Worm (Caenorhabditis elegans) whole organism, midembryonic: ENCODE data around the gene rnst-2.

Experiments
- flt-1 ChIP-seq: fragments of 200-800 bp; sonication (Bioruptor generic); IDR thresholded peaks from 2 replicates; pipeline ENCODE4 v1.3.6; 2022; ENCODE audit warnings: missing genetic modification characterization, missing compliant biosample characterization
- tab-1 ChIP-seq: fragments of 200-800 bp; sonication (Bioruptor generic); IDR thresholded peaks from 2 replicates; pipeline ENCODE4 v1.3.6; 2022; ENCODE audit warnings: missing genetic modification characterization, missing compliant biosample characterization

- TF ChIP-seq tab-1 (GFP tag; lab: Robert Waterston, UW), result no peak
- no peak for TF ChIP-seq flt-1 (GFP tag; lab: Robert Waterston, UW)
Measured at ce11 chrV:1013637-1014036, 47.8 kb upstream of the rnst-2 start.
